Worm (Caenorhabditis elegans) whole organism, L1 larva: ENCODE measurements around the gene med-2.
A peak's percentile ranks its signal among the peaks of the same experiment; 100 is the strongest.

Experiments
- F16B12.6 ChIP-seq: fragments of 150-350 bp; optimal IDR thresholded peaks from 2 replicates; lab custom pipeline; 2014; ENCODE audit warnings: missing biosample characterization, missing genetic modification characterization
- aha-1 ChIP-seq: fragments of 150-350 bp; optimal IDR thresholded peaks from 2 replicates; lab custom pipeline; 2014; ENCODE audit warnings: missing biosample characterization, missing genetic modification characterization
- alr-1 ChIP-seq: fragments of 200-800 bp; sonication (Bioruptor generic); optimal IDR thresholded peaks from 2 replicates; lab custom pipeline; 2018; ENCODE audit warnings: borderline replicate concordance, mild to moderate bottlenecking, missing genetic modification characterization, missing compliant biosample characterization
- aly-2 ChIP-seq: fragments of 150-350 bp; optimal IDR thresholded peaks from 2 replicates; lab custom pipeline; 2014; ENCODE audit warnings: missing biosample characterization, missing genetic modification characterization
- ceh-63 ChIP-seq: fragments of 200-800 bp; sonication (Bioruptor generic); optimal IDR thresholded peaks from 2 replicates; lab custom pipeline; 2018; ENCODE audit warnings: mild to moderate bottlenecking, missing genetic modification characterization, missing compliant biosample characterization
- efl-3 ChIP-seq: fragments of 200-800 bp; sonication (Bioruptor generic); optimal IDR thresholded peaks from 2 replicates; lab custom pipeline; 2018; ENCODE audit warnings: mild to moderate bottlenecking, missing genetic modification characterization, missing compliant biosample characterization
- egl-27 ChIP-seq, 2 experiments: fragments of 150-350 bp in 1 of 2; sonication (generic microtip); optimal IDR thresholded peaks; 3 replicates each; lab custom pipeline; 2017 to 2018; ENCODE audit warnings: missing biosample characterization in 2 of 2, missing genetic modification characterization in 2 of 2, missing genetic modification reagents in 2 of 2
- fkh-8 ChIP-seq: sonication (generic microtip); optimal IDR thresholded peaks from 2 replicates; lab custom pipeline; 2016; ENCODE audit warnings: mild to moderate bottlenecking, missing genetic modification characterization, missing compliant biosample characterization
- hlh-17 ChIP-seq: fragments of 200-800 bp; sonication (Bioruptor generic); optimal IDR thresholded peaks from 2 replicates; lab custom pipeline; 2018; ENCODE audit warnings: missing genetic modification characterization, mild to moderate bottlenecking, missing compliant biosample characterization, moderate library complexity, borderline replicate concordance
- hlh-4 ChIP-seq: sonication (generic microtip); optimal IDR thresholded peaks from 2 replicates; lab custom pipeline; 2016; ENCODE audit warnings: mild to moderate bottlenecking, missing genetic modification characterization, missing compliant biosample characterization
- hpl-2 ChIP-seq: fragments of 150-350 bp; optimal IDR thresholded peaks from 2 replicates; lab custom pipeline; 2014; ENCODE audit warnings: missing biosample characterization, missing genetic modification reagents, missing genetic modification characterization
- isw-1 ChIP-seq: fragments of 200-800 bp; sonication (Bioruptor generic); IDR thresholded peaks from 2 replicates; pipeline ENCODE4 v1.3.6; 2022; ENCODE audit warnings: missing genetic modification characterization, missing compliant biosample characterization
- jun-1 ChIP-seq: fragments of 150-350 bp; optimal IDR thresholded peaks from 2 replicates; lab custom pipeline; 2014; ENCODE audit warnings: missing biosample characterization, missing genetic modification reagents, missing genetic modification characterization
- lin-13 ChIP-seq: fragments of 150-350 bp; optimal IDR thresholded peaks from 2 replicates; lab custom pipeline; 2014; ENCODE audit warnings: missing biosample characterization, missing genetic modification reagents, missing genetic modification characterization
- lin-14 ChIP-seq: fragments of 200-800 bp; sonication (Bioruptor generic); optimal IDR thresholded peaks from 2 replicates; lab custom pipeline; 2018; ENCODE audit warnings: mild to moderate bottlenecking, missing genetic modification characterization, moderate library complexity, missing compliant biosample characterization
- lsy-2 ChIP-seq, 2 experiments: fragments of 150-350 bp; optimal IDR thresholded peaks; 2 replicates each; lab custom pipeline; 2014; ENCODE audit warnings: missing biosample characterization in 2 of 2, missing genetic modification characterization in 2 of 2
- nhr-11 ChIP-seq: fragments of 150-350 bp; optimal IDR thresholded peaks from 2 replicates; lab custom pipeline; 2014; ENCODE audit warnings: missing biosample characterization, missing genetic modification characterization
- nhr-71 ChIP-seq: sonication (generic microtip); optimal IDR thresholded peaks from 2 replicates; lab custom pipeline; 2016; ENCODE audit warnings: mild to moderate bottlenecking, missing genetic modification characterization, moderate library complexity, missing compliant biosample characterization
- nhr-84 ChIP-seq: sonication (generic microtip); optimal IDR thresholded peaks from 2 replicates; lab custom pipeline; 2017; ENCODE audit warnings: missing biosample characterization, missing genetic modification characterization
- pag-3 ChIP-seq: sonication (generic microtip); optimal IDR thresholded peaks from 2 replicates; lab custom pipeline; 2017; ENCODE audit warnings: missing genetic modification characterization, mild to moderate bottlenecking, missing compliant biosample characterization, antibody characterized with exemption, borderline replicate concordance; ENCODE audit not compliant: insufficient read depth
- pax-3 ChIP-seq: fragments of 200-800 bp; sonication (Bioruptor generic); optimal IDR thresholded peaks from 2 replicates; lab custom pipeline; 2018; ENCODE audit warnings: mild to moderate bottlenecking, missing genetic modification characterization, moderate library complexity, missing compliant biosample characterization
- pqm-1 ChIP-seq: sonication (generic microtip); optimal IDR thresholded peaks from 3 replicates; lab custom pipeline; 2017; ENCODE audit warnings: missing biosample characterization, missing genetic modification characterization
- rnt-1 ChIP-seq: sonication (generic microtip); optimal IDR thresholded peaks from 2 replicates; lab custom pipeline; 2016; ENCODE audit warnings: mild to moderate bottlenecking, missing genetic modification characterization, moderate library complexity, missing compliant biosample characterization
- sup-37 ChIP-seq: fragments of 200-800 bp; sonication (Bioruptor generic); optimal IDR thresholded peaks from 2 replicates; lab custom pipeline; 2018; ENCODE audit warnings: mild to moderate bottlenecking, missing genetic modification characterization, missing compliant biosample characterization
- swsn-7 ChIP-seq: sonication (generic microtip); optimal IDR thresholded peaks from 2 replicates; lab custom pipeline; 2016; ENCODE audit warnings: missing genetic modification characterization, missing compliant biosample characterization
- tbx-2 ChIP-seq: sonication (generic microtip); optimal IDR thresholded peaks from 2 replicates; lab custom pipeline; 2016; ENCODE audit warnings: missing genetic modification characterization, missing compliant biosample characterization
- tlp-1 ChIP-seq: fragments of 150-350 bp; optimal IDR thresholded peaks from 2 replicates; lab custom pipeline; 2014; ENCODE audit warnings: missing biosample characterization, missing genetic modification characterization
- unc-130 ChIP-seq: fragments of 150-350 bp; optimal IDR thresholded peaks from 2 replicates; lab custom pipeline; 2017; ENCODE audit warnings: missing biosample characterization, missing genetic modification characterization, inconsistent platforms
- unc-62 ChIP-seq: fragments of 150-350 bp; optimal IDR thresholded peaks from 2 replicates; lab custom pipeline; 2014; ENCODE audit warnings: missing biosample characterization, missing genetic modification reagents, missing genetic modification characterization
- unc-86 ChIP-seq: sonication (generic microtip); optimal IDR thresholded peaks from 2 replicates; lab custom pipeline; 2016; ENCODE audit warnings: missing genetic modification characterization, missing compliant biosample characterization
- xbp-1 ChIP-seq: sonication (generic microtip); optimal IDR thresholded peaks from 2 replicates; lab custom pipeline; 2016; ENCODE audit warnings: missing genetic modification characterization, missing compliant biosample characterization
- zip-4 ChIP-seq: fragments of 200-800 bp; sonication (Bioruptor generic); optimal IDR thresholded peaks from 2 replicates; lab custom pipeline; 2018; ENCODE audit warnings: mild to moderate bottlenecking, missing genetic modification characterization, moderate library complexity, missing compliant biosample characterization
- ztf-11 ChIP-seq, 2 experiments: sonication (generic microtip); optimal IDR thresholded peaks; 2 replicates each; lab custom pipeline; 2016 to 2017; ENCODE audit warnings: missing genetic modification characterization in 2 of 2, missing biosample characterization in 1 of 2, missing compliant biosample characterization in 1 of 2

The med-2 gene

DNA sequence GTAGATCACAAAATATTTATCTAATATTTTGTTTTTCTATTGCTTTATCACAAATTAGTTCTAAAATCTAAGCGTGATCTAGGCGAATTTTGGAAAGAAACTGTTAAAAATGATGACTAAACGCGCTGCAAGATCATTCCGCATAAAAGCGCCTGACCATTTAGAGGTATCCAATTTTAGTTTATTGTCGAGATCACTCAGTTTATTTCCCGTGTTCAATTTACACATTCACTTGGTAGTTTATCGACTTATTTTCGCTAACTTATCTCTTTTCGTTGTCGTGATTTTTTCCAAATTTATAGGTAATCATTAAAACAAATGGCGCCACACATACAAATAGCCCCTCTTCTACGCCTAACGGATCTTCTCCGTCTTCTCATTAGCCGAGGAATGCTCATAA is 22.1 kb downstream of the med-2 start, which contains the start of gene T07E3.2:
Gene T07E3.2, plus strand, starts transcription at position 301 of the 400 bp plus-strand sequence.
- TF ChIP-seq unc-130 (tag; lab: Kevin White, UChicago) (peak; percentile 10), nhr-84 (tag; lab: Kevin White, UChicago) (no peak)
- TF ChIP-seq, all 84 proteins: peak for 1

DNA sequence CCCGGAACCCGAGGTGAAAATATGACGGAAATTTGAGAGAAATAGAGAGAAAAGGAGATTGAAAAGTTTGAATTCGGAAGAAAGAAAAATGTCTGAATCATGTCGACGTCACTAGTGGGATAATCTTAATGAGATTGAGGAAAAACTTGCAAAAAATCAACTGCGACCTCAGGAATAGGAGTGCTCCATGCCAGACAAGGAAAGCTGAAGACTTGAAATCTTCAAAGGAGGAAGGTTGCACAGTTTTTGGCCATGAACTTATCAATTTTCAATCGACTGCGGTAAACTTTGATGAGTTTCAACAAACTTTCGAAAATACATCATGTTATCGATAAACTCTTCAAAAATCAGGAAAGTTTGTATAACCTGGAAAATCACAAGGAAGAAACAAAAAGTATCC is 28.1 kb downstream of the med-2 start, which contains the start of gene pdf-1:
Gene pdf-1, minus strand, starts transcription at position 101 of the 400 bp plus-strand sequence.
- TF ChIP-seq lin-14 (GFP tag; lab: Kevin White, UChicago) (peak; percentile 2), egl-27 (tag; optimal IDR thresholded peaks at IDR 0.05; lab: Kevin White, UChicago) (no peak), pax-3 (tag; lab: Kevin White, UChicago) (no peak)

DNA sequence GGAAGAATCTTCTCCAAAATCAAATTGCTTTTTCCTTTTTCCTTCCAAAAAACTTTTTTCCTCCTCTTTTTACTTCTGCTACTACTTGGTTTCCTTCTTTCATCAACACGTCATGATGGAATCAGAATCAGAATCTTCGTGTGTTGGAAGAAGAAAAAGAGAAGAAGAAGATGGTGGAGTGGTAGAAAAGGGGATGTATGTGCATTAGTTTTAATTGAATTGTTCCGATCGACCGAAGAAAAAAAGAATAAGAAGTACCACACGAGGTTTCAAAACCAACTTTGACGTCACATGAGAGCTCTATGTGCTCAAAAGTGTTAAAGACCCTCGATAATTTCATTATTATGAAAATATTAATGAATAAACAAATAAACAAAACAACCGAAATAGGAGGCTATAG is 30.5 kb downstream of the med-2 start:
- no peak for TF ChIP-seq zip-4 (GFP tag; lab: Kevin White, UChicago)
- no peak for TF ChIP-seq pqm-1 (tag; lab: Kevin White, UChicago)
- TF ChIP-seq ceh-63 (GFP tag; lab: Kevin White, UChicago), result no peak
- TF ChIP-seq unc-86 (tag; lab: Kevin White, UChicago), result peak; percentile 6
- TF ChIP-seq lin-14 (GFP tag; lab: Kevin White, UChicago), result peak; percentile 62
- TF ChIP-seq isw-1 (GFP tag; lab: Robert Waterston, UW), result no peak
- no peak for TF ChIP-seq swsn-7 (tag; lab: Kevin White, UChicago)
- peak; percentile 3 for TF ChIP-seq nhr-71
- TF ChIP-seq nhr-11 (tag; lab: Kevin White, UChicago), result no peak
- TF ChIP-seq rnt-1 (tag; lab: Kevin White, UChicago), result no peak
- TF ChIP-seq pax-3 (tag; lab: Kevin White, UChicago), result no peak
- no peak for TF ChIP-seq aha-1 (tag; lab: Kevin White, UChicago)
- no peak for TF ChIP-seq lsy-2 (tag; optimal IDR thresholded peaks at IDR 0.05; lab: Kevin White, UChicago)
- TF ChIP-seq ztf-11 (tag; optimal IDR thresholded peaks at IDR 0.05; lab: Kevin White, UChicago), result no peak
- no peak for TF ChIP-seq aly-2 (tag; lab: Kevin White, UChicago)
- TF ChIP-seq, all 84 proteins: peak for 3

DNA sequence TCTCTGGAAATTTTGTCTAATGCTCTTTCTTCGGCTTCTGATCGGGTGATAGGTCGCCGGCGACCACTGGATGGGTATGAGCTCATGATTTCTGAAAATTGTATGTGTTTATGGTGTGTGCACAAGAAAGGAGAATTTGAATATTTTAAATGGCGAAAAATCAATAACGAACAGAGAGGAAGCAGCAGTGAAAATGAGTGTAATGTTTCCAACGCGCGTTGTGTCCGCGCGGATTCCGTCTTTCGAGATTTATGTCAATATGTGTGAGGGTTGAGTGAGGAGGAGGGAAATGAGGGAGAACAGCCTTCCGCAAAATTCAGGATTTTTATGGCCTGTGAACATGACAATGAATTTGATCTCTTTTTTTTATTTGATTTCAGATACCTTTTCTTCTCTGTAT is 44.4 kb downstream of the med-2 start, which contains the start of gene flap-1:
Gene flap-1, minus strand, starts transcription at position 101 of the 400 bp plus-strand sequence.
- TF ChIP-seq xbp-1 (tag; lab: Kevin White, UChicago) (no peak), unc-62 (GFP tag; lab: Kevin White, UChicago) (no peak), hlh-17 (no peak), pax-3 (tag; lab: Kevin White, UChicago) (no peak), fkh-8 (tag; lab: Kevin White, UChicago) (no peak), hpl-2 (GFP tag; lab: Kevin White, UChicago) (no peak), efl-3 (GFP tag; lab: Kevin White, UChicago) (no peak), tbx-2 (tag; lab: Kevin White, UChicago) (no peak), pag-3 (tag; lab: Kevin White, UChicago) (no peak), sup-37 (GFP tag; lab: Kevin White, UChicago) (no peak), hlh-4 (no peak), F16B12.6 (no peak), rnt-1 (tag; lab: Kevin White, UChicago) (no peak), lin-13 (GFP tag; lab: Kevin White, UChicago) (no peak), lin-14 (GFP tag; lab: Kevin White, UChicago) (no peak), tlp-1 (tag; lab: Kevin White, UChicago) (no peak), jun-1 (tag; lab: Kevin White, UChicago) (no peak), alr-1 (no peak)
- TF ChIP-seq, all 84 proteins: peak for 0
